ENCODE assay signal across 1 fruit fly cellular context in the genomic region with DNA sequence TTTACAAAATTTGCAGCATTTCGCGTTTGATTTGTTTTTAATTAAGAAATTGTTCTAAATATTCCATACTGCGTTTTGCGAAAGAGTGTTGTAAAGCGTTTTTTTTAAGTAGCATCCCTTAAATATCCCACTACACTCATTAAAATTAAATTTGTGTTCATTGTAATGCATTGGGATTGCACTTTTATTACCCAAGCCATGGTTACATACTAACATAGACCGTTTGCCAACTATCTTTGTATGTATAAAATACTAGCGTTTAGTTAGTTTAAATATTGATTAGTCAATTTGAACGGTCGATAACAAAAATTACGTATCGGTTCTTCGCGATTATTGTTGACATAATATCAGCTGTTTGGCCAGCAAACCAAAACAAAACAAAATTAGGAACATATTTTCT.
TF ChIP-seq lines count a peak whose summit lies in the region.

A gene (minus strand): TSS at position 39 of the 400 bp plus-strand sequence.
A gene (plus strand): TSS at position 203 of the 400 bp plus-strand sequence.

TF ChIP-seq in whole organism, embryonic, 481 proteins besides CTCF, POLR2A, EP300 and RAD21 (continued from another document and continues in another):
- peak; percentile 74 for TF ChIP-seq CG13424 (tag; optimal IDR thresholded peaks at IDR 0.05; lab: Kevin White, UChicago)
- no peak for TF ChIP-seq br (optimal IDR thresholded peaks at IDR 0.05; lab: Kevin White, UChicago)
- peak; percentile 27 for TF ChIP-seq CG9797 (GFP tag; optimal IDR thresholded peaks at IDR 0.05; lab: Kevin White, UChicago)
- peak in 1 of 3 experiments; percentile 60 for TF ChIP-seq lola (GFP tag; optimal IDR thresholded peaks at IDR 0.05; lab: Kevin White, UChicago)
- TF ChIP-seq CG30403 (GFP tag; optimal IDR thresholded peaks at IDR 0.05; lab: Kevin White, UChicago) = peak; percentile 78
- TF ChIP-seq dati (GFP tag; IDR thresholded peaks at IDR 0.05; lab: Robert Waterston, UW) = no peak
- TF ChIP-seq Vsx1 (GFP tag; optimal IDR thresholded peaks at IDR 0.05; lab: Kevin White, UChicago) = no peak
- no peak for TF ChIP-seq bigmax (GFP tag; optimal IDR thresholded peaks at IDR 0.05; lab: Kevin White, UChicago)
- no peak for TF ChIP-seq CG3726 (GFP tag; IDR thresholded peaks at IDR 0.05; lab: Robert Waterston, UW)
- peak; percentile 30; the same call in 1 of the 2 replicates for TF ChIP-seq CG14014 (GFP tag; IDR thresholded peaks at IDR 0.05; lab: Robert Waterston, UW)
- TF ChIP-seq wor (GFP tag; IDR thresholded peaks at IDR 0.05; lab: Robert Waterston, UW) = no peak
- no peak for TF ChIP-seq sima (GFP tag; optimal IDR thresholded peaks at IDR 0.05; lab: Kevin White, UChicago)
- TF ChIP-seq Sox100B (GFP tag; optimal IDR thresholded peaks at IDR 0.05; lab: Kevin White, UChicago) = peak; percentile 44
- TF ChIP-seq Eip74EF (GFP tag; optimal IDR thresholded peaks at IDR 0.05; lab: Kevin White, UChicago) = peak in 1 of 2 experiments; percentile 12
- TF ChIP-seq vvl (GFP tag; IDR thresholded peaks at IDR 0.05; lab: Robert Waterston, UW) = peak; percentile 61
- peak; percentile 38 for TF ChIP-seq CG11398 (GFP tag; optimal IDR thresholded peaks at IDR 0.05; lab: Kevin White, UChicago)
- peak; percentile 39 for TF ChIP-seq en (GFP tag; optimal IDR thresholded peaks at IDR 0.05; lab: Kevin White, UChicago)
- peak; percentile 46 for TF ChIP-seq Mes4 (GFP tag; optimal IDR thresholded peaks at IDR 0.05; lab: Kevin White, UChicago)
- peak; percentile 57 for TF ChIP-seq crc (GFP tag; optimal IDR thresholded peaks at IDR 0.05; lab: Kevin White, UChicago)
- peak; percentile 42 for TF ChIP-seq CG10366 (GFP tag; IDR thresholded peaks at IDR 0.05; lab: Robert Waterston, UW)
- no peak; the same call in 1 of the 2 replicates for TF ChIP-seq sisA (GFP tag; IDR thresholded peaks at IDR 0.05; lab: Robert Waterston, UW)
- TF ChIP-seq CG17912 (GFP tag; optimal IDR thresholded peaks at IDR 0.05; lab: Kevin White, UChicago) = peak; percentile 1
- no peak for TF ChIP-seq ftz-f1 (GFP tag; optimal IDR thresholded peaks at IDR 0.05; lab: Kevin White, UChicago)
- TF ChIP-seq CG4707 (GFP tag; optimal IDR thresholded peaks at IDR 0.05; lab: Kevin White, UChicago) = no peak
- peak; percentile 78 for TF ChIP-seq CG14710 (tag; optimal IDR thresholded peaks at IDR 0.05; lab: Kevin White, UChicago)
- no peak for TF ChIP-seq CG30431 (GFP tag; optimal IDR thresholded peaks at IDR 0.05; lab: Kevin White, UChicago)
- TF ChIP-seq CG16863 (GFP tag; optimal IDR thresholded peaks at IDR 0.05; lab: Kevin White, UChicago) = peak; percentile 62
- TF ChIP-seq h (optimal IDR thresholded peaks at IDR 0.05; lab: Kevin White, UChicago) = no peak
- TF ChIP-seq CG10431 (GFP tag; optimal IDR thresholded peaks at IDR 0.05; lab: Kevin White, UChicago) = no peak
- peak; percentile 73 for TF ChIP-seq shn (GFP tag; optimal IDR thresholded peaks at IDR 0.05; lab: Kevin White, UChicago)
- peak; percentile 43 for TF ChIP-seq dm (GFP tag; optimal IDR thresholded peaks at IDR 0.05; lab: Kevin White, UChicago)
- no peak for TF ChIP-seq Drgx (GFP tag; IDR thresholded peaks at IDR 0.05; lab: Robert Waterston, UW)
- TF ChIP-seq CG12071 (GFP tag; optimal IDR thresholded peaks at IDR 0.05; lab: Kevin White, UChicago) = no peak
- TF ChIP-seq pzg (GFP tag; optimal IDR thresholded peaks at IDR 0.05; lab: Kevin White, UChicago) = peak; percentile 72
- peak; percentile 59 for TF ChIP-seq CG34376 (GFP tag; optimal IDR thresholded peaks at IDR 0.05; lab: Kevin White, UChicago)
- TF ChIP-seq gt (GFP tag; IDR thresholded peaks at IDR 0.05; lab: Robert Waterston, UW) = no peak
- TF ChIP-seq CG13123 (GFP tag; optimal IDR thresholded peaks at IDR 0.05; lab: Kevin White, UChicago) = peak; percentile 40
- TF ChIP-seq CG8281 (tag; optimal IDR thresholded peaks at IDR 0.05; lab: Kevin White, UChicago) = peak; percentile 21
- peak; percentile 75 for TF ChIP-seq Ets97D (GFP tag; optimal IDR thresholded peaks at IDR 0.05; lab: Kevin White, UChicago)
- peak; percentile 71 for TF ChIP-seq CG2678 (tag; optimal IDR thresholded peaks at IDR 0.05; lab: Kevin White, UChicago)
- no peak for TF ChIP-seq CG6683 (GFP tag; optimal IDR thresholded peaks at IDR 0.05; lab: Kevin White, UChicago)
- TF ChIP-seq ci (GFP tag; IDR thresholded peaks at IDR 0.05; lab: Robert Waterston, UW) = no peak
- peak; percentile 26 for TF ChIP-seq CG17802 (tag; optimal IDR thresholded peaks at IDR 0.05; lab: Kevin White, UChicago)
- peak; percentile 53 for TF ChIP-seq slou (GFP tag; optimal IDR thresholded peaks at IDR 0.05; lab: Kevin White, UChicago)
- no peak for TF ChIP-seq HmgD (GFP tag; optimal IDR thresholded peaks at IDR 0.05; lab: Kevin White, UChicago)
- no peak for TF ChIP-seq HLHmδ (GFP tag; optimal IDR thresholded peaks at IDR 0.05; lab: Kevin White, UChicago)
- TF ChIP-seq CG1603 (tag; optimal IDR thresholded peaks at IDR 0.05; lab: Kevin White, UChicago) = peak; percentile 72
- no peak for TF ChIP-seq crol (GFP tag; IDR thresholded peaks at IDR 0.05; lab: Robert Waterston, UW)
- peak; percentile 64 for TF ChIP-seq Abd-B (GFP tag; optimal IDR thresholded peaks at IDR 0.05; lab: Kevin White, UChicago)
- peak; percentile 87 for TF ChIP-seq lilli (GFP tag; optimal IDR thresholded peaks at IDR 0.05; lab: Kevin White, UChicago)
- TF ChIP-seq Gsc (GFP tag; IDR thresholded peaks at IDR 0.05; lab: Robert Waterston, UW) = no peak
- TF ChIP-seq Xbp1 (GFP tag; optimal IDR thresholded peaks at IDR 0.05; lab: Kevin White, UChicago) = peak; percentile 76
- TF ChIP-seq CG10321 (GFP tag; IDR thresholded peaks at IDR 0.05; lab: Robert Waterston, UW) = no peak
- peak; percentile 51 for TF ChIP-seq Atf-2 (GFP tag; optimal IDR thresholded peaks at IDR 0.05; lab: Kevin White, UChicago)
- peak; percentile 74 for TF ChIP-seq NfI (GFP tag; optimal IDR thresholded peaks at IDR 0.05; lab: Kevin White, UChicago)
- TF ChIP-seq Ravus (GFP tag; IDR thresholded peaks at IDR 0.05; lab: Robert Waterston, UW) = no peak
- peak; percentile 68 for TF ChIP-seq CG4424 (GFP tag; optimal IDR thresholded peaks at IDR 0.05; lab: Kevin White, UChicago)
- TF ChIP-seq tio (GFP tag; optimal IDR thresholded peaks at IDR 0.05; lab: Kevin White, UChicago) = no peak
- TF ChIP-seq CG15601 (tag; optimal IDR thresholded peaks at IDR 0.05; lab: Kevin White, UChicago) = peak; percentile 49
- TF ChIP-seq CrebB (tag; optimal IDR thresholded peaks at IDR 0.05; lab: Kevin White, UChicago) = peak; percentile 34
- TF ChIP-seq Dad (GFP tag; optimal IDR thresholded peaks at IDR 0.05; lab: Kevin White, UChicago) = peak; percentile 62
- TF ChIP-seq CG10147 (GFP tag; optimal IDR thresholded peaks at IDR 0.05; lab: Kevin White, UChicago) = peak; percentile 55
- TF ChIP-seq psq (GFP tag; optimal IDR thresholded peaks at IDR 0.05; lab: Kevin White, UChicago) = no peak
- TF ChIP-seq gsb-n (tag; optimal IDR thresholded peaks at IDR 0.05; lab: Kevin White, UChicago) = peak; percentile 23
- no peak for TF ChIP-seq CG11247 (GFP tag; IDR thresholded peaks at IDR 0.05; lab: Robert Waterston, UW)
- TF ChIP-seq CG8924 (tag; optimal IDR thresholded peaks at IDR 0.05; lab: Kevin White, UChicago) = peak; percentile 61
- peak; percentile 48 for TF ChIP-seq CG12219 (GFP tag; optimal IDR thresholded peaks at IDR 0.05; lab: Kevin White, UChicago)
- TF ChIP-seq bab2 (GFP tag; optimal IDR thresholded peaks at IDR 0.05; lab: Kevin White, UChicago) = peak; percentile 70
- peak; percentile 53 for TF ChIP-seq Xrp1 (GFP tag; IDR thresholded peaks at IDR 0.05; lab: Robert Waterston, UW)
- no peak for TF ChIP-seq D (optimal IDR thresholded peaks at IDR 0.05; lab: Kevin White, UChicago)
- TF ChIP-seq D (GFP tag; optimal IDR thresholded peaks at IDR 0.05; lab: Kevin White, UChicago) = peak; percentile 38
- peak; percentile 42 for TF ChIP-seq CG10209 (GFP tag; optimal IDR thresholded peaks at IDR 0.05; lab: Kevin White, UChicago)
- peak; percentile 76 for TF ChIP-seq HLH54F (GFP tag; optimal IDR thresholded peaks at IDR 0.05; lab: Kevin White, UChicago)
- TF ChIP-seq cwo (GFP tag; optimal IDR thresholded peaks at IDR 0.05; lab: Kevin White, UChicago) = peak; percentile 16
- peak; percentile 54 for TF ChIP-seq Scr (GFP tag; IDR thresholded peaks at IDR 0.05; lab: Robert Waterston, UW; ENCODE audit: partially characterized antibody)
- no peak for TF ChIP-seq Mrtf (GFP tag; IDR thresholded peaks at IDR 0.05; lab: Robert Waterston, UW)
- TF ChIP-seq CG6854 (GFP tag; optimal IDR thresholded peaks at IDR 0.05; lab: Kevin White, UChicago) = no peak
- peak; percentile 88 for TF ChIP-seq B-H2 (GFP tag; optimal IDR thresholded peaks at IDR 0.05; lab: Kevin White, UChicago)
- no peak for TF ChIP-seq Sry-β (GFP tag; optimal IDR thresholded peaks at IDR 0.05; lab: Kevin White, UChicago)
- TF ChIP-seq Kr (GFP tag; optimal IDR thresholded peaks at IDR 0.05; lab: Kevin White, UChicago) = no peak
- peak; percentile 62; the same call in 1 of the 2 replicates for TF ChIP-seq hbn (GFP tag; IDR thresholded peaks at IDR 0.05; lab: Robert Waterston, UW; ENCODE audit: partially characterized antibody)
- TF ChIP-seq Hmx (GFP tag; optimal IDR thresholded peaks at IDR 0.05; lab: Kevin White, UChicago) = peak; percentile 52
- TF ChIP-seq CG7963 (GFP tag; IDR thresholded peaks at IDR 0.05; lab: Robert Waterston, UW; ENCODE audit: partially characterized antibody) = no peak
- peak; percentile 26 for TF ChIP-seq Atf3 (GFP tag; optimal IDR thresholded peaks at IDR 0.05; lab: Kevin White, UChicago)
- peak; percentile 57 for TF ChIP-seq CG7839 (tag; optimal IDR thresholded peaks at IDR 0.05; lab: Kevin White, UChicago)
- TF ChIP-seq CG17385 (GFP tag; optimal IDR thresholded peaks at IDR 0.05; lab: Kevin White, UChicago) = peak; percentile 70
- peak; percentile 49; the same call in 1 of the 2 replicates for TF ChIP-seq seq (GFP tag; IDR thresholded peaks at IDR 0.05; lab: Robert Waterston, UW)
- TF ChIP-seq CG3407 (GFP tag; optimal IDR thresholded peaks at IDR 0.05; lab: Kevin White, UChicago) = no peak
- TF ChIP-seq CG7928 (GFP tag; optimal IDR thresholded peaks at IDR 0.05; lab: Kevin White, UChicago) = peak; percentile 73
- no peak for TF ChIP-seq bowl (GFP tag; IDR thresholded peaks at IDR 0.05; lab: Robert Waterston, UW)
- TF ChIP-seq CG5245 (GFP tag; optimal IDR thresholded peaks at IDR 0.05; lab: Kevin White, UChicago) = peak; percentile 43
- TF ChIP-seq grau (tag; optimal IDR thresholded peaks at IDR 0.05; lab: Kevin White, UChicago) = peak; percentile 67
- TF ChIP-seq chm (GFP tag; IDR thresholded peaks at IDR 0.05; lab: Robert Waterston, UW) = peak; percentile 45
- TF ChIP-seq CG15479 (GFP tag; optimal IDR thresholded peaks at IDR 0.05; lab: Kevin White, UChicago) = no peak
- no peak for TF ChIP-seq nau (GFP tag; optimal IDR thresholded peaks at IDR 0.05; lab: Kevin White, UChicago)
- peak; percentile 55 for TF ChIP-seq CG12236 (GFP tag; optimal IDR thresholded peaks at IDR 0.05; lab: Kevin White, UChicago)
- TF ChIP-seq MBD-R2 (GFP tag; IDR thresholded peaks at IDR 0.05; lab: Robert Waterston, UW) = peak; percentile 65
- TF ChIP-seq CG1602 (GFP tag; optimal IDR thresholded peaks at IDR 0.05; lab: Kevin White, UChicago) = peak; percentile 40
- peak; percentile 38 for TF ChIP-seq btn (GFP tag; optimal IDR thresholded peaks at IDR 0.05; lab: Kevin White, UChicago)
- TF ChIP-seq dysf (GFP tag; IDR thresholded peaks at IDR 0.05; lab: Robert Waterston, UW) = no peak
- TF ChIP-seq Chrac-16 (GFP tag; optimal IDR thresholded peaks at IDR 0.05; lab: Kevin White, UChicago) = peak; percentile 63
- TF ChIP-seq Hr78 (GFP tag; optimal IDR thresholded peaks at IDR 0.05; lab: Kevin White, UChicago) = no peak
- no peak for TF ChIP-seq CG14965 (GFP tag; optimal IDR thresholded peaks at IDR 0.05; lab: Kevin White, UChicago; ENCODE audit: borderline replicate concordance)
- peak; percentile 53 for TF ChIP-seq CG34224 (GFP tag; IDR thresholded peaks at IDR 0.05; lab: Robert Waterston, UW; ENCODE audit: partially characterized antibody)
- TF ChIP-seq Dref (GFP tag; IDR thresholded peaks at IDR 0.05; lab: Robert Waterston, UW) = peak; percentile 56
- TF ChIP-seq stwl (tag; optimal IDR thresholded peaks at IDR 0.05; lab: Kevin White, UChicago) = peak; percentile 81
- TF ChIP-seq CG7372 (GFP tag; IDR thresholded peaks at IDR 0.05; lab: Robert Waterston, UW) = peak; percentile 50
- no peak for TF ChIP-seq CG17612 (GFP tag; IDR thresholded peaks at IDR 0.05; lab: Robert Waterston, UW)
- peak; percentile 78 for TF ChIP-seq CG12391 (tag; optimal IDR thresholded peaks at IDR 0.05; lab: Kevin White, UChicago)
- peak; percentile 19 for TF ChIP-seq Deaf1 (tag; optimal IDR thresholded peaks at IDR 0.05; lab: Kevin White, UChicago)
- no peak for TF ChIP-seq CG7271 (tag; optimal IDR thresholded peaks at IDR 0.05; lab: Kevin White, UChicago)
- TF ChIP-seq CG5180 (GFP tag; optimal IDR thresholded peaks at IDR 0.05; lab: Kevin White, UChicago) = no peak
- no peak for TF ChIP-seq ac (GFP tag; optimal IDR thresholded peaks at IDR 0.05; lab: Kevin White, UChicago)
- no peak for TF ChIP-seq lov (optimal IDR thresholded peaks at IDR 0.05; lab: Kevin White, UChicago)
- TF ChIP-seq lov (GFP tag; IDR thresholded peaks at IDR 0.05; lab: Robert Waterston, UW) = no peak
- TF ChIP-seq CG18011 (GFP tag; optimal IDR thresholded peaks at IDR 0.05; lab: Kevin White, UChicago) = peak; percentile 61
- TF ChIP-seq nerfin-1 (tag; optimal IDR thresholded peaks at IDR 0.05; lab: Kevin White, UChicago) = peak; percentile 58
- TF ChIP-seq fd3F (GFP tag; optimal IDR thresholded peaks at IDR 0.05; lab: Kevin White, UChicago) = peak; percentile 58
- no peak for TF ChIP-seq Dip2 (GFP tag; IDR thresholded peaks at IDR 0.05; lab: Robert Waterston, UW)
- peak; percentile 43 for TF ChIP-seq CG3838 (GFP tag; optimal IDR thresholded peaks at IDR 0.05; lab: Kevin White, UChicago)
- no peak for TF ChIP-seq tna (GFP tag; IDR thresholded peaks at IDR 0.05; lab: Robert Waterston, UW; ENCODE audit: partially characterized antibody)
- no peak for TF ChIP-seq MTF-1 (GFP tag; optimal IDR thresholded peaks at IDR 0.05; lab: Kevin White, UChicago; ENCODE audit: borderline replicate concordance)
- no peak for TF ChIP-seq zfh1 (GFP tag; IDR thresholded peaks at IDR 0.05; lab: Robert Waterston, UW)
- no peak for TF ChIP-seq ranshi (GFP tag; IDR thresholded peaks at IDR 0.05; lab: Robert Waterston, UW)
- TF ChIP-seq sna (GFP tag; IDR thresholded peaks at IDR 0.05; lab: Robert Waterston, UW; ENCODE audit: partially characterized antibody) = no peak; the same call in 1 of the 2 replicates
- no peak for TF ChIP-seq Jarid2 (GFP tag; optimal IDR thresholded peaks at IDR 0.05; lab: Kevin White, UChicago)
- peak; percentile 67 for TF ChIP-seq ems (GFP tag; optimal IDR thresholded peaks at IDR 0.05; lab: Kevin White, UChicago)
- TF ChIP-seq Six4 (GFP tag; optimal IDR thresholded peaks at IDR 0.05; lab: Kevin White, UChicago) = peak; percentile 64
